Worm (Caenorhabditis elegans) whole organism, L4/young adult: ENCODE results near the gene Y55D5A.3.

Experiments
- W03F9.2 ChIP-seq: fragments of 150-350 bp; optimal IDR thresholded peaks from 2 replicates; lab custom pipeline; 2014; ENCODE audit warnings: missing biosample characterization, missing genetic modification characterization
- him-1 ChIP-seq: sonication (generic microtip); optimal IDR thresholded peaks from 2 replicates; lab custom pipeline; 2016; ENCODE audit warnings: missing genotype, missing genetic modification reagents, missing genetic modification characterization, missing compliant biosample characterization

- no peak for TF ChIP-seq W03F9.2 (tag; lab: Kevin White, UChicago)
- no peak for TF ChIP-seq him-1 (tag; lab: Kevin White, UChicago)
These were observed 10.1 kb downstream of the Y55D5A.3 start, which contains the start of gene H05C05.2 for ce11 chrIII:2965534-2965933.
